Fruit fly (Drosophila melanogaster): ENCODE results near the gene CG34057.
"Not testable (repeated sequence)": the region's sequence is repeated elsewhere in the genome, so short reads cannot be mapped to it uniquely, and the experiment has no call there.

Gene CG34057

DNA sequence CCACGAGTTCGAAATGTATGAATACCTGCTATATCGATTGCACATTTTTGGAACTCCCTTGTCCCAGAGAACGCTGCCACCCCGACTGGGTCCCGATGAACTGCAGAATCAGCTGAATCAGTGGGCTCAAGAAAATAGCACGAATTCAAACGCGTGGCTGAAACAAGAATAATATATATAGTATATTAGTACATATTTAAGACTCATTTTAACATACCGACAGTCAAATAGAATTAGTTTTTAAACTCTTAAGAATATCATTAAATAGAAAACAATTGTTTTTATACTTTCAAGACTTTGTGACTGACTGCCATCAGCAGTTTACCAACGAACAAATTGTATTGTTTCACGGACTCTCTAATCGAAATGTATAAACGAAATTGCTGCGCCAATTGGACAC is at the start of gene CG34057:
CG34057 (plus strand) TSS at position 301 of the 400 bp plus-strand sequence.
- no peak for TF ChIP-seq ovo (GFP tag; optimal IDR thresholded peaks at IDR 0.05)
- no peak for TF ChIP-seq Mnt (GFP tag; optimal IDR thresholded peaks at IDR 0.05)
- TF ChIP-seq CG7101 (tag; optimal IDR thresholded peaks at IDR 0.05), result no peak
- TF ChIP-seq Hr96 (GFP tag; optimal IDR thresholded peaks at IDR 0.05), result no peak
- no peak for TF ChIP-seq tj (GFP tag; optimal IDR thresholded peaks at IDR 0.05)
- TF ChIP-seq CG12768 (GFP tag; optimal IDR thresholded peaks at IDR 0.05), result no peak
- no peak for TF ChIP-seq bab1 (GFP tag; optimal IDR thresholded peaks at IDR 0.05)

DNA sequence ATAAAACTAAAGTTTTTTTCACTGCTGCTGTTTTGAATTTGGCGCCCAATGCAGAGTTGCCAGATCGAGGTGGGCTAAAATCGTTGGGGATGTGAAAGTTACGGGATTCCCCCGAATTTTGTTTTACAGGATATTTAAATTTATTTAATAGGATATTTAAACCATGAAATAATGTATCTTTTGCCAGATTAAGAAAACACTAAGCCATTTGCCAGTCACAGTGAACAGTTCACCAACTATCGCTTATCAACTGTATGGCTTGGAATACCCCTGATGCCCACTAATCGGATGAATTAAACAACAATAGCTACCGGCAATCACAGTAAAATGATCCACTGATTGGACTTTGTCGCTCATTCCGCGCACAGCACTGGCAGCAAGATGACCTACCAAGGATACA is 46.1 kb upstream of the CG34057 start, which contains the start of gene Dci:
Dci (plus strand) TSS at position 286 of the 400 bp plus-strand sequence.
- TF ChIP-seq CG5204 (GFP tag; optimal IDR thresholded peaks at IDR 0.05), result peak; percentile 74
- peak; percentile 24 for TF ChIP-seq Crg-1 (GFP tag; optimal IDR thresholded peaks at IDR 0.05)
- TF ChIP-seq Clk (GFP tag; optimal IDR thresholded peaks at IDR 0.05), result no peak
- TF ChIP-seq Mnt (GFP tag; optimal IDR thresholded peaks at IDR 0.05), result peak; percentile 48
- peak; percentile 38 for TF ChIP-seq CG7101 (tag; optimal IDR thresholded peaks at IDR 0.05)
- peak; percentile 73 for TF ChIP-seq CG1620 (GFP tag; optimal IDR thresholded peaks at IDR 0.05)
- peak; percentile 52 for TF ChIP-seq ovo (GFP tag; optimal IDR thresholded peaks at IDR 0.05)
- TF ChIP-seq CG12768 (GFP tag; optimal IDR thresholded peaks at IDR 0.05), result peak; percentile 56
- TF ChIP-seq kay (GFP tag; ENCODE audit: borderline replicate concordance), result peak; percentile 77
- TF ChIP-seq pad (GFP tag; optimal IDR thresholded peaks at IDR 0.05), result peak; percentile 14
- peak; percentile 13 for TF ChIP-seq CG33017 (tag; optimal IDR thresholded peaks at IDR 0.05)
- TF ChIP-seq CG14711 (tag; optimal IDR thresholded peaks at IDR 0.05), result peak; percentile 71
- peak; percentile 31 for TF ChIP-seq tj (GFP tag; optimal IDR thresholded peaks at IDR 0.05)
- peak; percentile 49 for TF ChIP-seq CG11617 (GFP tag; optimal IDR thresholded peaks at IDR 0.05)
- TF ChIP-seq Hr96 (GFP tag; optimal IDR thresholded peaks at IDR 0.05), result peak; percentile 78
- no peak for TF ChIP-seq cic (GFP tag; optimal IDR thresholded peaks at IDR 0.05)
- TF ChIP-seq cnc (optimal IDR thresholded peaks at IDR 0.05), result no peak
- no peak for TF ChIP-seq CG7045 (GFP tag; optimal IDR thresholded peaks at IDR 0.05)
- peak; percentile 65 for TF ChIP-seq bab1 (GFP tag; optimal IDR thresholded peaks at IDR 0.05)
- peak; percentile 92 for TF ChIP-seq toe (GFP tag; optimal IDR thresholded peaks at IDR 0.05)

dm6 chr3L:852267-852666 is 44.9 kb upstream of the CG34057 start:
- no peak for TF ChIP-seq CG7101 (tag; optimal IDR thresholded peaks at IDR 0.05)
- TF ChIP-seq Clk (GFP tag; optimal IDR thresholded peaks at IDR 0.05), result no peak
- TF ChIP-seq Mnt (GFP tag; optimal IDR thresholded peaks at IDR 0.05), result no peak
- TF ChIP-seq cic (GFP tag; optimal IDR thresholded peaks at IDR 0.05), result no peak
- no peak for TF ChIP-seq CG7045 (GFP tag; optimal IDR thresholded peaks at IDR 0.05)
- TF ChIP-seq CG5204 (GFP tag; optimal IDR thresholded peaks at IDR 0.05), result no peak
- no peak for TF ChIP-seq CG1620 (GFP tag; optimal IDR thresholded peaks at IDR 0.05)
- TF ChIP-seq CG11617 (GFP tag; optimal IDR thresholded peaks at IDR 0.05), result no peak
- TF ChIP-seq ovo (GFP tag; optimal IDR thresholded peaks at IDR 0.05), result no peak
- TF ChIP-seq bab1 (GFP tag; optimal IDR thresholded peaks at IDR 0.05), result no peak
- no peak for TF ChIP-seq CG14711 (tag; optimal IDR thresholded peaks at IDR 0.05)
- no peak for TF ChIP-seq CG33017 (tag; optimal IDR thresholded peaks at IDR 0.05)
- TF ChIP-seq tj (GFP tag; optimal IDR thresholded peaks at IDR 0.05), result no peak
- no peak for TF ChIP-seq pad (GFP tag; optimal IDR thresholded peaks at IDR 0.05)
- no peak for TF ChIP-seq toe (GFP tag; optimal IDR thresholded peaks at IDR 0.05)

DNA sequence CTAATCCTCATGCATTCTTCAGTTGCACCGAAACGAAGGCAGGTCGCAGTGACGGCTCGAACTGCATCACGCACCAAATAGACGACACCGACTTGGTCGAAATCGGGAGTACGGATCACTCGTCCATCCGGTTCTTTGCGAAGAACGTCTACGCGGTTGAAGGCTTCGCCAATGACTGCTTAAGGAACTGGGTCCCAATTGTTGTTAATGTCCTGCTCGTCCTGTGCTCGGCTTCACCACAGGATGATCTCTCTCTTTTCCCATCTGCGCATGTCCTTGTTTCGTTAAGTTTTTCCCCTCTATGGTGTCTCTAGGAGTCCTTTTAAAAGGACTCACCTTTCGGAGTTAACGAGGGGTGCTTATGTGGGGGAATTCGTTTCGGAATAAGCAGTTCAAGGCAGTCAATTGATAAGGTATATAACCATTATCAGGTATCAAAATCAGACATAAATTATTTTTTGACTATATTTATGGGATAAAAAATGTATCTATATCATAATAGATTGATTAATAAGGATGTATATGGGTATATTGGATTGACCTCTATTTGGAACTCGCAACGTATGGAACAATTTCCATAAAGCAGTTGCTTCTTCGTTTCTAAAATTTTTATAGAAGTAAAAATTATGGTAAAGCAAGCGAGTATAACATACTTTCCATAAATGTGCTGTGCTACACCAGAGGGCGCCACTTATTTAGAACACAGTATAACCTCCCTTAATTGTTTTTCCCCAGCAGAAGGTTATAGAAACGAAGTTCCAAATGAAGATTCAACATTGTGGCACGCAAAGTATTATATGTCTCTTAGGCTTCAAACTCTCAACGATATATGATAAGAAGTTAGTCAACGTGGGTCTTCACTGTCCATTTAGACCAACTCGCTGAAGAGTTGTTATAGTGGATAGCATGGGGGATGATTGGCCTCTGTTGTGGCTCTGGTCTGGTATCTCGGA is 39.8 kb upstream of the CG34057 start, which contains the start of gene dpr20:
dpr20 (minus strand) TSS at position 186 of the 953 bp plus-strand sequence.
- no peak for TF ChIP-seq cnc (optimal IDR thresholded peaks at IDR 0.05)
- TF ChIP-seq Clk (GFP tag; optimal IDR thresholded peaks at IDR 0.05), result peak; percentile 82
- no peak for TF ChIP-seq cic (GFP tag; optimal IDR thresholded peaks at IDR 0.05)
- TF ChIP-seq CG5204 (GFP tag; optimal IDR thresholded peaks at IDR 0.05), result peak; percentile 84
- peak; percentile 87 for TF ChIP-seq CG33017 (tag; optimal IDR thresholded peaks at IDR 0.05)
- TF ChIP-seq CG12768 (GFP tag; optimal IDR thresholded peaks at IDR 0.05), result peak; percentile 91
- TF ChIP-seq CG1620 (GFP tag; optimal IDR thresholded peaks at IDR 0.05), result no peak
- TF ChIP-seq CG14711 (tag; optimal IDR thresholded peaks at IDR 0.05), result peak; percentile 81
- TF ChIP-seq Mnt (GFP tag; optimal IDR thresholded peaks at IDR 0.05), result peak; percentile 8
- TF ChIP-seq CG7045 (GFP tag; optimal IDR thresholded peaks at IDR 0.05), result peak; percentile 83
- peak; percentile 92 for TF ChIP-seq pad (GFP tag; optimal IDR thresholded peaks at IDR 0.05)
- peak; percentile 85 for TF ChIP-seq CG7101 (tag; optimal IDR thresholded peaks at IDR 0.05)
- TF ChIP-seq tj (GFP tag; optimal IDR thresholded peaks at IDR 0.05), result no peak
- no peak for TF ChIP-seq bab1 (GFP tag; optimal IDR thresholded peaks at IDR 0.05)
- TF ChIP-seq Crg-1 (GFP tag; optimal IDR thresholded peaks at IDR 0.05), result no peak
- no peak for TF ChIP-seq ovo (GFP tag; optimal IDR thresholded peaks at IDR 0.05)
- TF ChIP-seq CG11617 (GFP tag; optimal IDR thresholded peaks at IDR 0.05), result peak; percentile 10
- TF ChIP-seq toe (GFP tag; optimal IDR thresholded peaks at IDR 0.05), result peak; percentile 93
- TF ChIP-seq kay (GFP tag; ENCODE audit: borderline replicate concordance), result no peak
- TF ChIP-seq Hr96 (GFP tag; optimal IDR thresholded peaks at IDR 0.05), result peak; percentile 88

- TF ChIP-seq CG14711 (tag; optimal IDR thresholded peaks at IDR 0.05); Mnt (GFP tag; optimal IDR thresholded peaks at IDR 0.05); Crg-1 (GFP tag; optimal IDR thresholded peaks at IDR 0.05): not testable (repeated sequence)
Measured at dm6 chr3L:865096-865495, 32.1 kb upstream of the CG34057 start, which contains the start of gene CG12502. Gene CG12502 (plus strand): TSS chr3L:865396.

DNA sequence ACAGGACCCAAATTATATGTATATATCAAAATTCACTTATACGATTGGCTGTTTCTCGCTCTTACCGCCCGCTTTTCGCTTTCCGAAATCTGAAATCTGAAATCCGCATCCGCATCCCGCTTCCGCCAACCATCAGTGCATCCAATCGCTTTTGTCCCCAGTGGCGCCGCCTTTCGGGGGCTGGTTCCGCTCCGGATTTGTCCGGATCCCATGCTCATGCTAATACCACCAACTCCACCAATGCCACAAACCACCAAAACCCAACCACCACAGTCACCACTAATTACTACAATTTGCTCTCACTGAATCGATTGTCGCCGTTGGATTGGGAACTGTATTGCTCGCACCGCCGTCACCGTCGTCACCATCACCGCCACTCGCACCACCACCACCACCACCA is 28.4 kb upstream of the CG34057 start:
- TF ChIP-seq pad (GFP tag; optimal IDR thresholded peaks at IDR 0.05), result no peak
- no peak for TF ChIP-seq Hr96 (GFP tag; optimal IDR thresholded peaks at IDR 0.05)
- TF ChIP-seq CG5204 (GFP tag; optimal IDR thresholded peaks at IDR 0.05), result no peak
- no peak for TF ChIP-seq cnc (optimal IDR thresholded peaks at IDR 0.05)
- TF ChIP-seq tj (GFP tag; optimal IDR thresholded peaks at IDR 0.05), result no peak
- no peak for TF ChIP-seq kay (GFP tag; ENCODE audit: borderline replicate concordance)
- TF ChIP-seq toe (GFP tag; optimal IDR thresholded peaks at IDR 0.05), result no peak
- no peak for TF ChIP-seq cic (GFP tag; optimal IDR thresholded peaks at IDR 0.05)
- no peak for TF ChIP-seq CG12768 (GFP tag; optimal IDR thresholded peaks at IDR 0.05)
- TF ChIP-seq Mnt (GFP tag; optimal IDR thresholded peaks at IDR 0.05), result no peak
- no peak for TF ChIP-seq CG14711 (tag; optimal IDR thresholded peaks at IDR 0.05)
- TF ChIP-seq CG7101 (tag; optimal IDR thresholded peaks at IDR 0.05), result no peak
- no peak for TF ChIP-seq Clk (GFP tag; optimal IDR thresholded peaks at IDR 0.05)
- no peak for TF ChIP-seq CG33017 (tag; optimal IDR thresholded peaks at IDR 0.05)
- TF ChIP-seq bab1 (GFP tag; optimal IDR thresholded peaks at IDR 0.05), result no peak
- TF ChIP-seq Crg-1 (GFP tag; optimal IDR thresholded peaks at IDR 0.05), result no peak
- no peak for TF ChIP-seq CG1620 (GFP tag; optimal IDR thresholded peaks at IDR 0.05)
- no peak for TF ChIP-seq CG7045 (GFP tag; optimal IDR thresholded peaks at IDR 0.05)
- TF ChIP-seq CG11617 (GFP tag; optimal IDR thresholded peaks at IDR 0.05), result no peak
- no peak for TF ChIP-seq ovo (GFP tag; optimal IDR thresholded peaks at IDR 0.05)
